Fruit fly (Drosophila melanogaster): ENCODE data around the gene CG31626.

Gene CG31626

dm6 chr2L:21214961-21215362, 21.6 kb downstream of the CG31626 start (continued):
- TF ChIP-seq ken (GFP tag; IDR thresholded peaks at IDR 0.05) (no peak; the same call in 2 of the 3 replicates), CG4730 (GFP tag; IDR thresholded peaks at IDR 0.05) (no peak), slbo (GFP tag; IDR thresholded peaks at IDR 0.05) (peak; percentile 49; the same call in 1 of the 2 replicates), en (GFP tag; optimal IDR thresholded peaks at IDR 0.05) (no peak), nerfin-1 (tag; optimal IDR thresholded peaks at IDR 0.05) (peak; percentile 27), CG18262 (tag; optimal IDR thresholded peaks at IDR 0.05) (no peak), CG9609 (GFP tag; optimal IDR thresholded peaks at IDR 0.05) (no peak), Scr (GFP tag; IDR thresholded peaks at IDR 0.05; ENCODE audit: partially characterized antibody) (0 out of 2 replicates have a peak, but pooled peaks have one; percentile 10), chn (GFP tag; optimal IDR thresholded peaks at IDR 0.05) (peak; percentile 41), sr (GFP tag; IDR thresholded peaks at IDR 0.05) (no peak), row (GFP tag; IDR thresholded peaks at IDR 0.05) (0 out of 3 replicates have a peak, but pooled peaks have one; percentile 10), ems (GFP tag; optimal IDR thresholded peaks at IDR 0.05) (peak; percentile 48), amos (GFP tag; IDR thresholded peaks at IDR 0.05; ENCODE audit: partially characterized antibody) (peak; percentile 53; the same call in 1 of the 2 replicates), CG18599 (GFP tag; optimal IDR thresholded peaks at IDR 0.05) (peak; percentile 47), sqz (GFP tag; optimal IDR thresholded peaks at IDR 0.05) (no peak), zfh2 (GFP tag; optimal IDR thresholded peaks at IDR 0.05) (peak; percentile 51), CG11695 (GFP tag; IDR thresholded peaks at IDR 0.05) (no peak), al (GFP tag; IDR thresholded peaks at IDR 0.05) (no peak), zen2 (GFP tag; IDR thresholded peaks at IDR 0.05; ENCODE audit: partially characterized antibody) (peak; percentile 46; the same call in 1 of the 3 replicates), CHES-1-like (GFP tag; optimal IDR thresholded peaks at IDR 0.05) (peak; percentile 40), zfh1 (GFP tag; IDR thresholded peaks at IDR 0.05) (peak; percentile 77; the same call in 2 of the 3 replicates), sob (GFP tag; IDR thresholded peaks at IDR 0.05) (peak; percentile 61), CG13424 (tag; optimal IDR thresholded peaks at IDR 0.05) (no peak), HLH54F (GFP tag; optimal IDR thresholded peaks at IDR 0.05) (peak; percentile 60), Ets65A (GFP tag) (peak; percentile 89), cas (GFP tag; IDR thresholded peaks at IDR 0.05) (0 out of 2 replicates have a peak, but pooled peaks have one; percentile 38), Eip74EF (GFP tag; optimal IDR thresholded peaks at IDR 0.05) (no peak), pum (GFP tag; optimal IDR thresholded peaks at IDR 0.05) (peak; percentile 13), CG14441 (GFP tag; IDR thresholded peaks at IDR 0.05) (0 out of 2 replicates have a peak, but pooled peaks have one; percentile 13), CG17912 (GFP tag; optimal IDR thresholded peaks at IDR 0.05) (no peak), gsb-n (tag; optimal IDR thresholded peaks at IDR 0.05) (peak; percentile 12), CG32532 (GFP tag; IDR thresholded peaks at IDR 0.05) (no peak; the same call in none of the 2 replicates), CG9727 (GFP tag; optimal IDR thresholded peaks at IDR 0.05) (peak; percentile 5), CG13894 (tag; optimal IDR thresholded peaks at IDR 0.05) (peak; percentile 61), Dip2 (GFP tag; IDR thresholded peaks at IDR 0.05) (no peak), CG33557 (GFP tag; optimal IDR thresholded peaks at IDR 0.05) (no peak), CG10565 (GFP tag; optimal IDR thresholded peaks at IDR 0.05) (no peak), mam (GFP tag; optimal IDR thresholded peaks at IDR 0.05) (peak; percentile 19), CG30403 (GFP tag; optimal IDR thresholded peaks at IDR 0.05) (peak; percentile 11), nom (GFP tag; optimal IDR thresholded peaks at IDR 0.05) (no peak), mirr (GFP tag; optimal IDR thresholded peaks at IDR 0.05) (no peak), CG12155 (GFP tag; optimal IDR thresholded peaks at IDR 0.05) (peak; percentile 32), Hmr (GFP tag; optimal IDR thresholded peaks at IDR 0.05) (peak; percentile 20), CG6689 (GFP tag; IDR thresholded peaks at IDR 0.05) (no peak), CG15073 (GFP tag; optimal IDR thresholded peaks at IDR 0.05) (no peak), Hey (tag; optimal IDR thresholded peaks at IDR 0.05) (no peak), Doc3 (GFP tag; IDR thresholded peaks at IDR 0.05; ENCODE audit: partially characterized antibody) (no peak), CG18764 (GFP tag; optimal IDR thresholded peaks at IDR 0.05) (no peak), CG31441 (GFP tag; IDR thresholded peaks at IDR 0.05) (no peak), CG12391 (tag; optimal IDR thresholded peaks at IDR 0.05) (no peak), CG11247 (GFP tag; IDR thresholded peaks at IDR 0.05) (peak; percentile 49; the same call in 1 of the 2 replicates)

All from whole organism, embryonic.